Worm (Caenorhabditis elegans) whole organism, L4 larva: ENCODE measurements around the gene ZC204.14.

Source experiments
- aly-2 ChIP-seq: sonication (generic microtip); optimal IDR thresholded peaks from 2 replicates; lab custom pipeline; 2018; ENCODE audit warnings: missing biosample characterization, missing genetic modification characterization
- lsy-2 ChIP-seq, 2 experiments: fragments of 150-350 bp in 1 of 2; sonication (generic microtip) in 1 of 2; optimal IDR thresholded peaks; 2 replicates each; lab custom pipeline; 2014 to 2017; ENCODE audit warnings: missing biosample characterization in 2 of 2, missing genetic modification characterization in 2 of 2
- mdl-1 ChIP-seq, 2 experiments: fragments of 150-350 bp in 1 of 2; sonication (generic microtip) in 1 of 2; optimal IDR thresholded peaks; 2 replicates each; lab custom pipeline; 2014 to 2017; ENCODE audit warnings: missing biosample characterization in 2 of 2, missing genetic modification characterization in 2 of 2
- unc-62 ChIP-seq, 3 experiments: fragments of 150-350 bp in 1 of 3; sonication (generic microtip); optimal IDR thresholded peaks in 2 of 3; peaks in 1 of 3; 1 replicate in 1 of 3; 2 replicates in 2 of 3; lab custom pipeline; 2014 to 2017; ENCODE audit warnings: missing biosample characterization in 3 of 3, missing genetic modification characterization in 3 of 3, missing genetic modification reagents in 3 of 3, missing genotype in 1 of 3

ce11 chrII:1616382-1616781, 46.4 kb downstream of the ZC204.14 start, which contains the start of gene fbxa-165:
- TF ChIP-seq lsy-2 (tag; optimal IDR thresholded peaks at IDR 0.05; lab: Kevin White, UChicago) (no peak), unc-62 (GFP tag; optimal IDR thresholded peaks at IDR 0.05 in 1 of 2; lab: Kevin White, UChicago) (peak in 1 of 2 experiments; percentile 36), unc-62 (tag; optimal IDR thresholded peaks at IDR 0.05; lab: Kevin White, UChicago) (no peak), mdl-1 (tag; optimal IDR thresholded peaks at IDR 0.05; lab: Kevin White, UChicago) (no peak), aly-2 (tag; lab: Kevin White, UChicago) (no peak)
